Worm (Caenorhabditis elegans): ENCODE measurements around the gene C01G12.13.
A peak's percentile ranks its signal among the peaks of the same experiment; 100 is the strongest.

Gene C01G12.13

DNA sequence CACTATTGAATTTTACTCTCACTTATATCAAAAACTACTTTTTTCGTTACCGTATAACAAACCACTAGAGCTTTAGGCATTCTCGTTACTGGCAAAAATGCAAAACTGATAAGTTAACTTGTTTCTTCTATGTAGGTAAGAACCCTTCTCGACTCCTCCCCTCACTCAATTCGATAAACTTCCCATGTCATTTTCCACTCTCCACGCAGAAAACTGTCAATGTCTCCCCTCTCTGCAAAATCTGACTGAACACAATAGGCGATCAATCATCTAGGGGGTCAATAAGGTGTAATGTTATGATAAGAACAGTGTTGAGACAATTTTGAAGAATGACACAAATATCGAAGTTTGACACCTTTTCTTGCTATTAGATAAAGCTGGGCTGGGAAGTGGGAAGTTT lies 42.2 kb downstream of the C01G12.13 start:
- no peak for TF ChIP-seq C34F6.9 (tag; optimal IDR thresholded peaks at IDR 0.05)
- no peak for TF ChIP-seq nhr-11 (tag; optimal IDR thresholded peaks at IDR 0.05)
- no peak for TF ChIP-seq ama-1 (optimal IDR thresholded peaks at IDR 0.05)
- TF ChIP-seq nhr-21 (tag; optimal IDR thresholded peaks at IDR 0.05) = peak; percentile 1
- no peak for TF ChIP-seq mbf-1 (tag; optimal IDR thresholded peaks at IDR 0.05)
- TF ChIP-seq ztf-11 (tag; optimal IDR thresholded peaks at IDR 0.05) = no peak
- no peak for TF ChIP-seq crh-2 (tag; optimal IDR thresholded peaks at IDR 0.05)
- peak; percentile 1 for TF ChIP-seq sma-3 (GFP tag; optimal IDR thresholded peaks at IDR 0.05)

DNA sequence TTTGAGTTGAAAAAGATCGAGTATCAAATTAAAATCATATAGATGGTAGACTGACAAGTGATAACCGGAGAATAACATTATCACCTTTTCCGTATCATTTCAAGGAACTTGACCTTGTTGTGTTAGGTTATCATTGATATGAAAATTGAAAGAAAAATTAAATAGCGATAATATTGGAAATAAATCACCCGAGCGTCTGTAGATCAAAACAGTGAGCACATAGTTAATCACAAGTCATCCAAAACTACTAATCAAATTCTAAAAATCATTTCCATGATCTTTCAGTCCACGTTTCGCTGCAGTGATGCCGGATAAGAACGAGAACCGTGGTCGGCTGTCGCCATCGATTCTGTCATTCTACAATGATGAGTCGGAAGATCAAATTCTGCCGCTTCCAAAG lies 43.3 kb downstream of the C01G12.13 start:
- peak; percentile 28 for TF ChIP-seq sma-9 (GFP tag; optimal IDR thresholded peaks at IDR 0.05)
- TF ChIP-seq sma-9 (tag; optimal IDR thresholded peaks at IDR 0.05) = no peak
- no peak for TF ChIP-seq F13H6.1 (tag; optimal IDR thresholded peaks at IDR 0.05)
- no peak for TF ChIP-seq sma-3 (GFP tag; optimal IDR thresholded peaks at IDR 0.05)
- peak; percentile 40 for TF ChIP-seq nhr-21 (tag; optimal IDR thresholded peaks at IDR 0.05)
- no peak for TF ChIP-seq nhr-25 (tag; optimal IDR thresholded peaks at IDR 0.05)
- TF ChIP-seq sem-4 (tag; optimal IDR thresholded peaks at IDR 0.05) = no peak
- TF ChIP-seq ztf-11 (tag; optimal IDR thresholded peaks at IDR 0.05) = no peak
- TF ChIP-seq nhr-12 (tag; optimal IDR thresholded peaks at IDR 0.05) = no peak
- TF ChIP-seq ama-1 (optimal IDR thresholded peaks at IDR 0.05) = no peak
- no peak for TF ChIP-seq egl-27 (tag; optimal IDR thresholded peaks at IDR 0.05)
- no peak for TF ChIP-seq blmp-1 (tag; optimal IDR thresholded peaks at IDR 0.05; ENCODE audit: insufficient read depth)
- no peak for TF ChIP-seq elt-3 (tag; optimal IDR thresholded peaks at IDR 0.05)

DNA sequence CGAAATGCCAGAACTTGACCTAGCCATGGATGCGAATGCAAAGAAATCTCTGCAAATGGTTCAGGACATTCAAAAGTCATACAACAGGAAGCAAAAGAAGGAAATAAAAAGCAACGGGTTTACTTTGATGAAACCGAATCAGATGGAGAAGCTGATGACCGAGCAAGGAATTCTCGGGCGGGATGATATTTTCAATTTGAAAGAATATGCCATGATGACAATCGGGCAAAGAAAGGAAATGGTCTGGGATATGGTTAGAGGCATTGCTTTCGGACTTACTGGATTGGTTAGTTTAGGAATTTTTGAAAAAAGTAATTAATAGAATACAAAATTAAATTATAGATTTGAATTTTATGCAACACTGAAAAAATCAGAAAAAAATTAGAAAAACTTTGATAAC lies 44.2 kb downstream of the C01G12.13 start:
- TF ChIP-seq snpc-4 (tag; optimal IDR thresholded peaks at IDR 0.05) (no peak), unc-55 (GFP tag; optimal IDR thresholded peaks at IDR 0.05) (no peak), skn-1 (tag; optimal IDR thresholded peaks at IDR 0.05) (no peak)

DNA sequence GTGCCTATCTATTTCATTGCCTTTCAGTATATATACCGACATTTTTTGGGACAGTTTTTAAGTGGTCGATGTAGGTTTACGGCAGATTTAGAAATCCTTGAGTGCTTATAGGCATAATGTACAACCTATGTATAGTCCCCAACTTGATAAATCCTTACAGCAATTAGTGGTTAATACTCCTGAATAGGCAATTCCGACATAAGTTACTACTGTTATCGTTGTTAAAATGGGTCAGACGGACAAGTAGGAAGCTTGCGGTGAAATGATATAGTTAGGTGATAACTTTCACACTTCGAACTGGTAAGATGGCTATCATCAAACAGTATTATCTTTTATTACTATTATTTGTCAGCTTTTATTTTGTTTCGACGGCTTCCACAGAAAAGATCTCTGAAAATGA lies 46.2 kb downstream of the C01G12.13 start, which contains the start of gene mltn-10:
mltn-10 (plus strand) TSS at position 301 of the 400 bp plus-strand sequence.
- no peak for TF ChIP-seq lin-13 (GFP tag; optimal IDR thresholded peaks at IDR 0.05)
- TF ChIP-seq crh-2 (tag; optimal IDR thresholded peaks at IDR 0.05) = no peak
- TF ChIP-seq nhr-11 (tag; optimal IDR thresholded peaks at IDR 0.05) = no peak
- TF ChIP-seq nhr-77 (tag; optimal IDR thresholded peaks at IDR 0.05) = no peak

DNA sequence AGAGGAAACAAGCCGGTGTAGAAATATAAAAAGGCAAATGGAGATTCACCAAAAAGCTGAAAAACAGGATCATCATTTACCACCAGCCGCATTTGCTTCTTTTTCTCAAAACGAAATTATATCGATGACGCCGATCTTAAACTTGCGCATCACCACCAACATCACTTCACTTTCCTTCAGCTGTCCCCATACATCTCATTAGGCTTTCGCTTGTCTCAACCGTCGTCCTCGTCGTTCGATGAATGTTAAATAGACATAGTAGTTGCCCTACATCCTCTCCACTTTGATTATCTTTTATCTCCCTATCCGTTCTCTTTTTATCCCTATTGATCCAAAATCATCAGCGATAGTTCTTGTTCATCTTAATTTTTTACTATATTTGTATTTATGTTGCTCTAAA lies 50.4 kb downstream of the C01G12.13 start:
- TF ChIP-seq Y55F3AM.14 (GFP tag; optimal IDR thresholded peaks at IDR 0.05) (no peak), blmp-1 (tag; optimal IDR thresholded peaks at IDR 0.05; ENCODE audit: insufficient read depth) (peak; percentile 52), unc-39 (tag; optimal IDR thresholded peaks at IDR 0.05) (no peak), gmeb-1 (tag; optimal IDR thresholded peaks at IDR 0.05) (no peak), lin-11 (tag; optimal IDR thresholded peaks at IDR 0.05) (no peak), alr-1 (tag; optimal IDR thresholded peaks at IDR 0.05) (no peak), lin-13 (GFP tag; optimal IDR thresholded peaks at IDR 0.05) (no peak)

DNA sequence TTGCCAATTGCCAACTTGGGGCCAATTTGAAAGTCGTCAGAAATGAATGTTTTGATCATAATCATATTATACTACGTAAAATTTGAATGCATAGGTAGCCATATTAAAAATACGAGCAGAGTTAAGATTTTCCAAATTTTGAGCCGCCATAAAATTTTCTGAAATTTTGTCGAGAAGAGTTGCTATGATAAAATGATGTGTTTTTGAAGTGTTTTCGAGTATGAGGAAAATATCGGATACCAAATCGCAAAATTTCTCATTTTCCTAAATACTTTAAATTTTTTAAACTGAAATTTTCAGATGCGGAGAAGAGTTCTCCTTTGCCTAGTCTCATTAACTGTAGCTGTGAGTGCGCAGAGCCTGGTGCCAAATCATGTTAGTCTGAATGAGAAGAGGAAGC lies 50.8 kb downstream of the C01G12.13 start, which contains the start of gene tag-297:
tag-297 (plus strand) TSS at position 301 of the 400 bp plus-strand sequence.
- no peak for TF ChIP-seq aly-2 (tag; optimal IDR thresholded peaks at IDR 0.05)

All from whole organism, L2 larva.